Worm (Caenorhabditis elegans) whole organism, early embryonic: ENCODE measurements around the gene usp-46.

Experiments
- B0310.2 ChIP-seq: sonication (generic microtip); optimal IDR thresholded peaks from 2 replicates; lab custom pipeline; 2016; ENCODE audit warnings: mild to moderate bottlenecking, missing genetic modification characterization, missing compliant biosample characterization
- F13C5.2 ChIP-seq: sonication (generic microtip); optimal IDR thresholded peaks from 2 replicates; lab custom pipeline; 2017; ENCODE audit warnings: mild to moderate bottlenecking, missing genetic modification characterization, inconsistent platforms, missing compliant biosample characterization
- aly-1 ChIP-seq: sonication (generic microtip); optimal IDR thresholded peaks from 2 replicates; lab custom pipeline; 2016; ENCODE audit warnings: missing genetic modification characterization, missing compliant biosample characterization
- ama-1 ChIP-seq: fragments of 150-350 bp; optimal IDR thresholded peaks from 2 replicates; lab custom pipeline; 2014
- ceh-13 ChIP-seq: fragments of 200-800 bp; sonication (Bioruptor generic); optimal IDR thresholded peaks from 2 replicates; lab custom pipeline; 2018; ENCODE audit warnings: mild to moderate bottlenecking, missing genetic modification characterization, missing compliant biosample characterization
- ceh-36 ChIP-seq: sonication (generic microtip); optimal IDR thresholded peaks from 2 replicates; lab custom pipeline; 2016; ENCODE audit warnings: missing genetic modification characterization, inconsistent platforms, missing compliant biosample characterization
- ets-7 ChIP-seq: sonication (generic microtip); optimal IDR thresholded peaks from 2 replicates; lab custom pipeline; 2016; ENCODE audit warnings: missing genotype, missing genetic modification characterization, missing compliant biosample characterization
- flt-1 ChIP-seq: fragments of 200-800 bp; sonication (Bioruptor generic); IDR thresholded peaks from 2 replicates; pipeline ENCODE4 v1.3.6; 2022; ENCODE audit warnings: missing genetic modification characterization, missing compliant biosample characterization
- hmbx-1 ChIP-seq: sonication (generic microtip); optimal IDR thresholded peaks from 2 replicates; lab custom pipeline; 2016; ENCODE audit warnings: mild to moderate bottlenecking, missing genetic modification characterization, missing compliant biosample characterization
- hmg-4 ChIP-seq: fragments of 200-800 bp; sonication (Bioruptor generic); optimal IDR thresholded peaks from 2 replicates; lab custom pipeline; 2018; ENCODE audit warnings: mild to moderate bottlenecking, missing genetic modification characterization, missing compliant biosample characterization
- hnd-1 ChIP-seq: sonication (generic microtip); optimal IDR thresholded peaks from 2 replicates; lab custom pipeline; 2016; ENCODE audit warnings: missing genetic modification characterization, missing compliant biosample characterization
- pes-1 ChIP-seq: fragments of 200-800 bp; sonication (Bioruptor generic); IDR thresholded peaks from 2 replicates; pipeline ENCODE4 v1.3.6; 2022; ENCODE audit warnings: missing genetic modification reagents, missing genetic modification characterization, missing compliant biosample characterization
- scrt-1 ChIP-seq: fragments of 200-800 bp; sonication (Bioruptor generic); IDR thresholded peaks from 2 replicates; pipeline ENCODE4 v1.3.6; 2022; ENCODE audit warnings: missing genetic modification characterization, missing compliant biosample characterization
- sea-1 ChIP-seq: fragments of 200-800 bp; sonication (Bioruptor generic); conservative IDR thresholded peaks from 2 replicates; pipeline ENCODE4 v1.3.6; 2022; ENCODE audit warnings: missing genetic modification characterization, missing compliant biosample characterization
- tbx-11 ChIP-seq: fragments of 200-800 bp; sonication (Bioruptor generic); IDR thresholded peaks from 2 replicates; pipeline ENCODE4 v1.3.6; 2022; ENCODE audit warnings: missing genetic modification characterization, missing compliant biosample characterization
- tbx-37 ChIP-seq: fragments of 200-800 bp; sonication (Bioruptor generic); conservative IDR thresholded peaks from 2 replicates; pipeline ENCODE4 v1.3.6; 2022; ENCODE audit warnings: missing genetic modification reagents, missing genetic modification characterization, missing compliant biosample characterization
- tra-4 ChIP-seq: sonication (generic microtip); optimal IDR thresholded peaks from 2 replicates; lab custom pipeline; 2017; ENCODE audit warnings: missing genetic modification characterization, missing compliant biosample characterization

usp-46 gene

ce11 chrIII:9813146-9813545 lies 36.7 kb downstream of the usp-46 start, which contains the start of gene ZK632.14:
TSS of gene ZK632.14 (plus strand) at chrIII:9813446.
- TF ChIP-seq scrt-1 (GFP tag; lab: Robert Waterston, UW) (no peak), tbx-37 (GFP tag; lab: Robert Waterston, UW) (no peak), tbx-11 (no peak), hmg-4 (GFP tag; lab: Kevin White, UChicago) (no peak), ceh-13 (GFP tag; lab: Kevin White, UChicago) (no peak), tra-4 (tag; lab: Kevin White, UChicago) (no peak), B0310.2 (tag; lab: Kevin White, UChicago) (no peak), ceh-36 (tag; lab: Kevin White, UChicago) (no peak), pes-1 (no peak), flt-1 (no peak), F13C5.2 (tag; lab: Kevin White, UChicago) (no peak), sea-1 (no peak), ama-1 (no peak), hmbx-1 (tag; lab: Kevin White, UChicago) (no peak), ets-7 (no peak)

DNA sequence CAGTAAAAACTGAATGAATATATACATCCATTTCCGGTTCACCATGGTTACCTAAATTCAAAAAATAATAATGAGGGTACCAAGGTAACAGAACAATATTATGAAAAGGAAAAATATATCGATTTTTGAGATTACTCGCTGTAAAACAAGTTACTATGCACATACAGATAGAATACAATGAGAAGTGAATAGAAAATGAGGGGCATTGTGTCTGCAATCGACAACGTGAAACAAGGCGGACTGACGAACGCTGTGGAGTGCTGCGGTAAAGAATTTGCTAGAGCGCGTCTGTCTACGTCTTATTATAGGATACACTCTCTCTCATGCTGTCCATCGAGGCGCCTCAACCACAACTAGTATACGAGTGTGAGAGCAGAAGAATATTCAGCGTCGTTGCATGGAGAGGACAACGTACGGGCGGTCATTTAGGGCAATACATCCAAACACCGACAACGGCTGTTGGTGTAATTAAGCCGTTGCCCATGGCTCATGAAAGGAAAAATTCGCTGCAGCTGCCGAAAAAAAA lies 40.7 kb downstream of the usp-46 start, which contains the start of gene cnx-1:
cnx-1 (minus strand) TSS at position 51 of the 526 bp plus-strand sequence.
- peak; percentile 19 for TF ChIP-seq aly-1 (tag; lab: Kevin White, UChicago)
- TF ChIP-seq tbx-11, result no peak
- TF ChIP-seq ceh-36 (tag; lab: Kevin White, UChicago), result no peak
- no peak for TF ChIP-seq F13C5.2 (tag; lab: Kevin White, UChicago)
- no peak for TF ChIP-seq hmbx-1 (tag; lab: Kevin White, UChicago)
- TF ChIP-seq hmg-4 (GFP tag; lab: Kevin White, UChicago), result peak; percentile 73
- TF ChIP-seq hnd-1 (tag; lab: Kevin White, UChicago), result no peak
- no peak for TF ChIP-seq pes-1
- TF ChIP-seq flt-1, result no peak
- no peak for TF ChIP-seq ama-1

ce11 chrIII:9817894-9818293 lies 41.5 kb downstream of the usp-46 start:
- TF ChIP-seq aly-1 (tag; lab: Kevin White, UChicago) (no peak), ama-1 (no peak), flt-1 (no peak), hnd-1 (tag; lab: Kevin White, UChicago) (no peak)

ce11 chrIII:9818763-9819162 lies 42.3 kb downstream of the usp-46 start, which contains the start of gene panl-3:
TSS of gene panl-3 (plus strand) at chrIII:9819056.
- TF ChIP-seq tbx-37 (GFP tag; lab: Robert Waterston, UW) (no peak), B0310.2 (tag; lab: Kevin White, UChicago) (no peak), aly-1 (tag; lab: Kevin White, UChicago) (peak; percentile 57), tbx-11 (no peak), ets-7 (no peak), scrt-1 (GFP tag; lab: Robert Waterston, UW) (peak; percentile 65; the same call in 1 of the 2 replicates), hmbx-1 (tag; lab: Kevin White, UChicago) (no peak), tra-4 (tag; lab: Kevin White, UChicago) (no peak), pes-1 (no peak), sea-1 (no peak), ama-1 (no peak), ceh-13 (GFP tag; lab: Kevin White, UChicago) (no peak), hnd-1 (tag; lab: Kevin White, UChicago) (no peak), ceh-36 (tag; lab: Kevin White, UChicago) (no peak), flt-1 (no peak), hmg-4 (GFP tag; lab: Kevin White, UChicago) (peak; percentile 45), F13C5.2 (tag; lab: Kevin White, UChicago) (no peak)

DNA sequence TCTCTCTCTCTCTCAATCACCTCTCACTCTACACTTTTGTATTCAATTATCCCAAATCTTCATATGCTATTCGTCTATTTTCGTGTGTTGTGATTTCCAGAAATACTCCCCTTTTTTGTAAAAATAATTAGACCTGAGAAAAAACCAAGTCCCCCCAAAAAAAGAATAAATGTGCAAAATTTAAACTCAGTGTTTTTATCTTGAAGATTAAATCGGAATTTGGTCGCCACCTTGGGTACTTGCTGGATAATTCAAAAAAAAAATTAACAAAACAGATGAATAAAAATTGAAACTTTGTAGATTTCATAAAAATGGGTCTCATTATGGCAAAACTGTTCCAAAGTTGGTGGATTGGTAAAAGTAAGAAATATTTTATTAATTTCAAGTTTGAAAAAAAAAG lies 46.5 kb downstream of the usp-46 start, which contains the start of gene arl-5:
arl-5 (plus strand) TSS at position 301 of the 400 bp plus-strand sequence.
- TF ChIP-seq tbx-11 (no peak), B0310.2 (tag; lab: Kevin White, UChicago) (no peak), scrt-1 (GFP tag; lab: Robert Waterston, UW) (no peak), aly-1 (tag; lab: Kevin White, UChicago) (no peak), ama-1 (no peak), hmg-4 (GFP tag; lab: Kevin White, UChicago) (no peak), tra-4 (tag; lab: Kevin White, UChicago) (no peak), ceh-13 (GFP tag; lab: Kevin White, UChicago) (no peak), flt-1 (no peak), ceh-36 (tag; lab: Kevin White, UChicago) (no peak), ets-7 (no peak), sea-1 (no peak), F13C5.2 (tag; lab: Kevin White, UChicago) (no peak), hnd-1 (tag; lab: Kevin White, UChicago) (no peak)

- TF ChIP-seq aly-1 (tag; lab: Kevin White, UChicago) (no peak), F13C5.2 (tag; lab: Kevin White, UChicago) (no peak), ets-7 (no peak), sea-1 (no peak), ama-1 (no peak), ceh-13 (GFP tag; lab: Kevin White, UChicago) (no peak), tra-4 (tag; lab: Kevin White, UChicago) (no peak), flt-1 (no peak), B0310.2 (tag; lab: Kevin White, UChicago) (no peak), hmg-4 (GFP tag; lab: Kevin White, UChicago) (no peak), scrt-1 (GFP tag; lab: Robert Waterston, UW) (no peak), tbx-11 (no peak), hmbx-1 (tag; lab: Kevin White, UChicago) (no peak), ceh-36 (tag; lab: Kevin White, UChicago) (no peak), tbx-37 (GFP tag; lab: Robert Waterston, UW) (no peak), pes-1 (no peak), hnd-1 (tag; lab: Kevin White, UChicago) (no peak)
Measured at ce11 chrIII:9823748-9824147, 47.3 kb downstream of the usp-46 start.

DNA sequence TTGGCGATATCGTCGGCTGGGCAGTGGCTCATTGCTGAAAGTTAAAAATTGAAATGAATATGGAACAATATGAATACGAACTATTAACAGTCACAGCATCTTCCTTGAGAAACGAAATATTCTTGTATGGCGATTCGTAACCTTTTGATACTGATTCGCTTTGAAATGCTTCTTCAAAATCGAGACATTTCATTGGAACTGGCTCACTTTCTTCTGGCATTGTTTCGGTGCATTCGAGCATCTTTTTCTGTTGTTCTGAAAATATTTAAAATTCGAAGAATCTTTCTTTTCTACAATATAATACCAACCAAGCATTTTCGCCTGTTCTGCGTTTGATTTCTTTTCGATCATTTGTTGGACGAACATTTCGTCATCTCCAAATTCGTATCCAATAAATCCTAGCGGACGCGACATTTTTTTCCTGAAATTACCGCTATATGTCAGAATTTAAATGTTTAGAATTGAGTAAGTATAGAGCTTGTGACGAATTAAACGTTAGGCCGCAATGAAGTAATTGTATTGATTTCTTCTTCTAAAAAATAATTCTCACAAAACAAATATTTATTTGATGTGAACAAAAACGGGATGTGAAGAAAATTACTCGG lies 48.0 kb downstream of the usp-46 start, which contains the start of gene lin-52:
lin-52 (minus strand) TSS at position 421 of the 605 bp plus-strand sequence.
- TF ChIP-seq hnd-1 (tag; lab: Kevin White, UChicago) (no peak), ets-7 (no peak), ama-1 (peak; percentile 64)
